Fruit fly (Drosophila melanogaster) whole organism, pupa: Measurements from ENCODE around the gene Arp3.

Experiments used
- CG10348 ChIP-seq: fragments of 200-800 bp; sonication (Bioruptor generic); IDR thresholded peaks from 2 replicates; pipeline ENCODE4 v1.3.6; 2022; ENCODE audit warnings: missing biosample characterization, missing genetic modification characterization
- CG12605 ChIP-seq: fragments of 200-800 bp; sonication (Bioruptor generic); IDR thresholded peaks from 2 replicates; pipeline ENCODE4 v1.3.6; 2022; ENCODE audit warnings: missing biosample characterization, missing genetic modification characterization
- CG13204 ChIP-seq: fragments of 200-800 bp; sonication (Bioruptor generic); optimal IDR thresholded peaks from 2 replicates; lab custom pipeline; 2018; ENCODE audit warnings: missing biosample characterization, mild to moderate bottlenecking, missing genetic modification characterization, moderate library complexity
- CG14655 ChIP-seq: fragments of 200-800 bp; sonication (Bioruptor generic); optimal IDR thresholded peaks from 3 replicates; lab custom pipeline; 2017; ENCODE audit warnings: mild to moderate bottlenecking, missing biosample characterization, missing genetic modification reagents, missing genetic modification characterization
- CG15710 ChIP-seq: fragments of 200-800 bp; sonication (Bioruptor generic); optimal IDR thresholded peaks from 2 replicates; lab custom pipeline; 2018; ENCODE audit warnings: missing biosample characterization, mild to moderate bottlenecking, missing genetic modification characterization, moderate library complexity
- CG17806 ChIP-seq: fragments of 200-800 bp; sonication (Bioruptor generic); optimal IDR thresholded peaks from 2 replicates; lab custom pipeline; 2018; ENCODE audit warnings: missing biosample characterization, mild to moderate bottlenecking, missing genetic modification characterization, moderate library complexity
- CG32121 ChIP-seq: fragments of 200-800 bp; sonication (Bioruptor generic); IDR thresholded peaks from 2 replicates; pipeline ENCODE4 v1.3.6; 2022; ENCODE audit warnings: missing biosample characterization, missing genetic modification characterization
- CG34367 ChIP-seq: fragments of 200-800 bp; sonication (Bioruptor generic); optimal IDR thresholded peaks from 2 replicates; lab custom pipeline; 2018; ENCODE audit warnings: missing biosample characterization, mild to moderate bottlenecking, missing genetic modification characterization
- CG4496 ChIP-seq: fragments of 200-800 bp; sonication (Bioruptor generic); IDR thresholded peaks from 3 replicates; pipeline ENCODE4 v1.3.6; 2022; ENCODE audit warnings: missing biosample characterization, missing genetic modification characterization
- CG8159 ChIP-seq: fragments of 200-800 bp; sonication (Bioruptor generic); optimal IDR thresholded peaks from 3 replicates; lab custom pipeline; 2018; ENCODE audit warnings: missing biosample characterization, mild to moderate bottlenecking, missing genetic modification characterization, moderate library complexity
- CG8301 ChIP-seq: fragments of 200-800 bp; sonication (Bioruptor generic); optimal IDR thresholded peaks from 2 replicates; lab custom pipeline; 2018; ENCODE audit warnings: missing biosample characterization, mild to moderate bottlenecking, missing genetic modification characterization
- CG9948 ChIP-seq: fragments of 200-800 bp; sonication (Bioruptor generic); optimal IDR thresholded peaks from 2 replicates; lab custom pipeline; 2018; ENCODE audit warnings: missing biosample characterization, mild to moderate bottlenecking, missing genetic modification characterization, moderate library complexity
- D1 ChIP-seq: fragments of 200-800 bp; sonication (Bioruptor generic); optimal IDR thresholded peaks from 2 replicates; lab custom pipeline; 2018; ENCODE audit warnings: missing biosample characterization, mild to moderate bottlenecking, missing genetic modification characterization, moderate library complexity
- EcR ChIP-seq: fragments of 200-800 bp; sonication (Bioruptor generic); optimal IDR thresholded peaks from 3 replicates; lab custom pipeline; 2019; ENCODE audit warnings: missing biosample characterization, missing genetic modification characterization, mild to moderate bottlenecking, moderate library complexity, missing genetic modification reagents
- Ets98B ChIP-seq: fragments of 200-800 bp; sonication (Bioruptor generic); IDR thresholded peaks from 2 replicates; pipeline ENCODE4 v1.3.6; 2022; ENCODE audit warnings: missing biosample characterization, missing genetic modification characterization
- Pif1A ChIP-seq: fragments of 200-800 bp; sonication (Bioruptor generic); optimal IDR thresholded peaks from 3 replicates; lab custom pipeline; 2016; ENCODE audit warnings: missing biosample characterization, missing genetic modification characterization
- Pif1B ChIP-seq: fragments of 200-800 bp; sonication (Bioruptor generic); optimal IDR thresholded peaks from 3 replicates; lab custom pipeline; 2016; ENCODE audit warnings: missing biosample characterization, missing genetic modification characterization
- Snoo ChIP-seq: fragments of 200-800 bp; sonication (Bioruptor generic); optimal IDR thresholded peaks from 3 replicates; lab custom pipeline; 2017; ENCODE audit warnings: missing biosample characterization, mild to moderate bottlenecking, missing genetic modification characterization, inconsistent platforms
- fd96Ca ChIP-seq: fragments of 200-800 bp; sonication (Bioruptor generic); IDR thresholded peaks from 3 replicates; pipeline ENCODE4 v1.3.6; 2022; ENCODE audit warnings: missing biosample characterization, missing genetic modification characterization
- gl ChIP-seq: fragments of 200-800 bp; sonication (Bioruptor generic); optimal IDR thresholded peaks from 2 replicates; lab custom pipeline; 2018; ENCODE audit warnings: missing biosample characterization, mild to moderate bottlenecking, missing genetic modification characterization
- rn ChIP-seq: fragments of 200-800 bp; sonication (Bioruptor generic); IDR thresholded peaks from 2 replicates; pipeline ENCODE4 v1.3.6; 2022; ENCODE audit warnings: missing biosample characterization, missing genetic modification characterization

The Arp3 gene

dm6 chr3L:8094652-8095129, 21.0 kb downstream of the Arp3 start:
- TF ChIP-seq gl (tag; lab: Kevin White, UChicago), result no peak
- TF ChIP-seq CG8301, result peak; percentile 5
- 0 out of 3 replicates have a peak, but pooled peaks have one; percentile 19 for TF ChIP-seq CG4496 (GFP tag; lab: Robert Waterston, UW)
- no peak for TF ChIP-seq fd96Ca (GFP tag; lab: Robert Waterston, UW)
- TF ChIP-seq D1 (tag; lab: Kevin White, UChicago), result no peak
- no peak for TF ChIP-seq Snoo
- no peak for TF ChIP-seq Pif1A
- TF ChIP-seq CG8159, result no peak
- TF ChIP-seq Pif1B, result no peak
- no peak for TF ChIP-seq CG32121 (GFP tag; lab: Robert Waterston, UW)
- TF ChIP-seq CG34367 (tag; lab: Kevin White, UChicago), result no peak

- TF ChIP-seq CG13204 (GFP tag; lab: Kevin White, UChicago), result no peak
- no peak for TF ChIP-seq Ets98B (GFP tag; lab: Robert Waterston, UW)
- no peak for TF ChIP-seq CG15710 (tag; lab: Kevin White, UChicago)
- TF ChIP-seq CG17806, result no peak
- TF ChIP-seq CG9948 (tag; lab: Kevin White, UChicago), result no peak
- no peak for TF ChIP-seq CG34367 (tag; lab: Kevin White, UChicago)
- no peak for TF ChIP-seq fd96Ca (GFP tag; lab: Robert Waterston, UW)
- TF ChIP-seq CG32121 (GFP tag; lab: Robert Waterston, UW), result no peak
- TF ChIP-seq CG8301, result no peak
- TF ChIP-seq EcR (GFP tag; lab: Kevin White, UChicago), result no peak
- TF ChIP-seq Snoo, result no peak
- no peak for TF ChIP-seq gl (tag; lab: Kevin White, UChicago)
- no peak for TF ChIP-seq D1 (tag; lab: Kevin White, UChicago)
- TF ChIP-seq Pif1B, result no peak
- TF ChIP-seq Pif1A, result no peak
Measured at dm6 chr3L:8093553-8093952, 22.1 kb downstream of the Arp3 start.

- TF ChIP-seq CG4496 (GFP tag; lab: Robert Waterston, UW), result peak; percentile 61
- no peak for TF ChIP-seq rn
- no peak for TF ChIP-seq CG8159
- TF ChIP-seq CG32121 (GFP tag; lab: Robert Waterston, UW), result 0 out of 2 replicates have a peak, but pooled peaks have one; percentile 12
- peak; percentile 11 for TF ChIP-seq CG8301
- TF ChIP-seq Pif1B, result peak; percentile 30
- peak; percentile 25; the same call in 1 of the 2 replicates for TF ChIP-seq CG12605 (GFP tag; lab: Robert Waterston, UW)
- no peak for TF ChIP-seq D1 (tag; lab: Kevin White, UChicago)
- TF ChIP-seq Ets98B (GFP tag; lab: Robert Waterston, UW), result peak; percentile 67
Measured at dm6 chr3L:8091650-8092068, 24.0 kb downstream of the Arp3 start, which contains the start of gene CG7565. Gene CG7565 (minus strand): TSS chr3L:8091786.

- TF ChIP-seq CG15710 (tag; lab: Kevin White, UChicago) (no peak), Ets98B (GFP tag; lab: Robert Waterston, UW) (no peak), CG8159 (no peak), EcR (GFP tag; lab: Kevin White, UChicago) (no peak), CG12605 (GFP tag; lab: Robert Waterston, UW) (no peak), CG10348 (no peak), Snoo (no peak), gl (tag; lab: Kevin White, UChicago) (no peak), CG17806 (no peak), CG8301 (no peak), rn (no peak), CG14655 (no peak), Pif1B (no peak), CG32121 (GFP tag; lab: Robert Waterston, UW) (no peak), CG4496 (GFP tag; lab: Robert Waterston, UW) (no peak), CG9948 (tag; lab: Kevin White, UChicago) (no peak), CG34367 (tag; lab: Kevin White, UChicago) (no peak), Pif1A (no peak)
Measured at dm6 chr3L:8086218-8086617, 29.5 kb downstream of the Arp3 start.

dm6 chr3L:8081822-8082221, 33.9 kb downstream of the Arp3 start:
- TF ChIP-seq CG13204 (GFP tag; lab: Kevin White, UChicago), result no peak
- peak; percentile 14 for TF ChIP-seq CG34367 (tag; lab: Kevin White, UChicago)
- TF ChIP-seq CG10348, result no peak
- no peak for TF ChIP-seq fd96Ca (GFP tag; lab: Robert Waterston, UW)
- TF ChIP-seq CG8301, result peak; percentile 11
- peak; percentile 59 for TF ChIP-seq Snoo
- peak; percentile 74; the same call in 1 of the 2 replicates for TF ChIP-seq Ets98B (GFP tag; lab: Robert Waterston, UW)
- TF ChIP-seq CG14655, result no peak
- TF ChIP-seq CG9948 (tag; lab: Kevin White, UChicago), result no peak
- TF ChIP-seq Pif1B, result peak; percentile 66
- TF ChIP-seq EcR (GFP tag; lab: Kevin White, UChicago), result peak; percentile 28
- peak; percentile 72 for TF ChIP-seq CG12605 (GFP tag; lab: Robert Waterston, UW)
- peak; percentile 75 for TF ChIP-seq Pif1A
- TF ChIP-seq gl (tag; lab: Kevin White, UChicago), result no peak
- TF ChIP-seq rn, result no peak
- TF ChIP-seq CG8159, result peak; percentile 49
- TF ChIP-seq CG32121 (GFP tag; lab: Robert Waterston, UW), result peak; percentile 21; the same call in 1 of the 2 replicates
- TF ChIP-seq CG17806, result no peak
- no peak for TF ChIP-seq D1 (tag; lab: Kevin White, UChicago)
- peak; percentile 49; the same call in 1 of the 3 replicates for TF ChIP-seq CG4496 (GFP tag; lab: Robert Waterston, UW)
- TF ChIP-seq CG15710 (tag; lab: Kevin White, UChicago), result peak; percentile 2
- TF ChIP-seq, all 21 proteins: peak for 12

- TF ChIP-seq CG14655 (no peak), CG34367 (tag; lab: Kevin White, UChicago) (no peak), EcR (GFP tag; lab: Kevin White, UChicago) (no peak), CG15710 (tag; lab: Kevin White, UChicago) (no peak), CG8301 (no peak), CG10348 (no peak), CG4496 (GFP tag; lab: Robert Waterston, UW) (no peak), CG12605 (GFP tag; lab: Robert Waterston, UW) (no peak), Snoo (no peak), Pif1B (no peak), fd96Ca (GFP tag; lab: Robert Waterston, UW) (no peak), rn (no peak), CG9948 (tag; lab: Kevin White, UChicago) (no peak)
Measured at dm6 chr3L:8080790-8081189, 34.9 kb downstream of the Arp3 start.
